Worm (Caenorhabditis elegans) whole organism, early embryonic: ENCODE measurements around the gene srt-44.
"Not testable (repeated sequence)": the region's sequence is repeated elsewhere in the genome, so short reads cannot be mapped to it uniquely, and the experiment has no call there.

Experiments used
- B0310.2 ChIP-seq: sonication (generic microtip); optimal IDR thresholded peaks from 2 replicates; lab custom pipeline; 2016; ENCODE audit warnings: mild to moderate bottlenecking, missing genetic modification characterization, missing compliant biosample characterization
- aly-1 ChIP-seq: sonication (generic microtip); optimal IDR thresholded peaks from 2 replicates; lab custom pipeline; 2016; ENCODE audit warnings: missing genetic modification characterization, missing compliant biosample characterization
- ama-1 ChIP-seq: fragments of 150-350 bp; optimal IDR thresholded peaks from 2 replicates; lab custom pipeline; 2014
- ceh-13 ChIP-seq: fragments of 200-800 bp; sonication (Bioruptor generic); optimal IDR thresholded peaks from 2 replicates; lab custom pipeline; 2018; ENCODE audit warnings: mild to moderate bottlenecking, missing genetic modification characterization, missing compliant biosample characterization
- ceh-36 ChIP-seq: sonication (generic microtip); optimal IDR thresholded peaks from 2 replicates; lab custom pipeline; 2016; ENCODE audit warnings: missing genetic modification characterization, inconsistent platforms, missing compliant biosample characterization
- flt-1 ChIP-seq: fragments of 200-800 bp; sonication (Bioruptor generic); IDR thresholded peaks from 2 replicates; pipeline ENCODE4 v1.3.6; 2022; ENCODE audit warnings: missing genetic modification characterization, missing compliant biosample characterization
- hmg-4 ChIP-seq: fragments of 200-800 bp; sonication (Bioruptor generic); optimal IDR thresholded peaks from 2 replicates; lab custom pipeline; 2018; ENCODE audit warnings: mild to moderate bottlenecking, missing genetic modification characterization, missing compliant biosample characterization
- scrt-1 ChIP-seq: fragments of 200-800 bp; sonication (Bioruptor generic); IDR thresholded peaks from 2 replicates; pipeline ENCODE4 v1.3.6; 2022; ENCODE audit warnings: missing genetic modification characterization, missing compliant biosample characterization
- tbx-37 ChIP-seq: fragments of 200-800 bp; sonication (Bioruptor generic); conservative IDR thresholded peaks from 2 replicates; pipeline ENCODE4 v1.3.6; 2022; ENCODE audit warnings: missing genetic modification reagents, missing genetic modification characterization, missing compliant biosample characterization
- tra-4 ChIP-seq: sonication (generic microtip); optimal IDR thresholded peaks from 2 replicates; lab custom pipeline; 2017; ENCODE audit warnings: missing genetic modification characterization, missing compliant biosample characterization

ce11 chrIV:15133899-15134298 is 30.5 kb downstream of the srt-44 start, which contains the start of gene M199.8:
- not testable (repeated sequence) for TF ChIP-seq flt-1 (GFP tag; lab: Robert Waterston, UW); ceh-36 (tag; lab: Kevin White, UChicago); tra-4 (tag; lab: Kevin White, UChicago); hmg-4 (GFP tag; lab: Kevin White, UChicago); ceh-13 (GFP tag; lab: Kevin White, UChicago); ama-1 (lab: Kevin White, UChicago); B0310.2 (tag; lab: Kevin White, UChicago); scrt-1 (GFP tag; lab: Robert Waterston, UW); aly-1 (tag; lab: Kevin White, UChicago); tbx-37 (GFP tag; lab: Robert Waterston, UW)
